Worm (Caenorhabditis elegans): ENCODE results near the gene F56D6.20.

The F56D6.20 gene

DNA sequence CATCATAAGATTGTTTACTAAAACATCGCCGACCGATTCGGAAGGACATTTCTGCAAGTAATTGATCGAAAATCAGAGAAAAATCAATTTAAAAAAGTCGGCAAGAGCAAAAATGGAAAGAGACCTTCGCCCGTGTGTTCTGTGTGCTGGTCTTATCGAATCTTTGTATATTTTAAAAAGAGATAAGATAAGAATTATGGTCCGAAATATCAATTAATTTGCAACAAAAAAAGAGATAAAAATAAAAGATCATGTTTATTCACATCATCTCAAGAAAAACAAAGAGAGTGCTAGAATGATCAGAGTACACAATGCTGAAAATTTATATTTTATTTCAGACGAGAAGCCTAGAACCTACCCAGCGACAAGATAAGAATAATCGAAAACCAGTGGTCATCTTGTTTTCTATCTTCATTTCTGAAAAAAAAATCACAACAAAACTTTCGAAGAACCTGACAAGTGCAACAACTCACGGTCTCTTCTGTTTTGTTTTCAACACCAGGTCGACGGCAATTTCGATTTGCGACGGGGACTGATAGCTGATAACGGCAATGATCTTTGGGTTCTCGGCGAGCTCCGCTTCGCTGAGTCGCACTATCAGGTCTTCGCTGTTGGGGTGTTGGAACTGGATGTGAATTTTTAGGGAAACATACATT, 34.3 kb upstream of the F56D6.20 start, which contains the start of gene F37C4.6:
Gene F37C4.6, minus strand, starts transcription at position 51 of the 656 bp plus-strand sequence.
- no peak for TF ChIP-seq tab-1 (GFP tag; IDR thresholded peaks at IDR 0.05)
- TF ChIP-seq ztf-29 (GFP tag; IDR thresholded peaks at IDR 0.05) = no peak

DNA sequence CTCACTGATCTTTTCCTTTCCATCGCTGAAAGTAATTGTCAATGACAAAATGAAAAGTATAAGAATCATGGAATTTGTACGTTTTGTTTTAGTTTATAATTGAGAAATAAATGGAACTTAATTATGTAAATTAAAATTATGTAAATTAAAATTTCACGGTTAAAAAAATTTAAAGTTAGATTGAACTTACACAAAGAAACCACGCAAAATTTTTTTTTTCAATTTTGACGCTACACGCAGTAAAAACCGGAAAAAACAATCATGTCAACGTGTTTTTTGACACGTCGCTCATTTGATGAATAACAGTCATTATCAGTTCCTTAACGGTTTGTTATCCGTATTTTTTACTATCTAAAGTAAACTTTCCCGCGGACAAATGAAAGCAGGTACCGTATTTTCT, 31.6 kb upstream of the F56D6.20 start, which contains the start of the genes F37C4.8 and oac-23:
Gene F37C4.8, minus strand, starts transcription at position 101 of the 400 bp plus-strand sequence.
Gene oac-23, plus strand, starts transcription at position 323 of the 400 bp plus-strand sequence.
- TF ChIP-seq med-1 (GFP tag; optimal IDR thresholded peaks at IDR 0.05; ENCODE audit: insufficient read depth) (no peak), T22C8.4 (GFP tag; IDR thresholded peaks at IDR 0.05) (no peak), ztf-23 (GFP tag; IDR thresholded peaks at IDR 0.05) (no peak), tab-1 (GFP tag; IDR thresholded peaks at IDR 0.05) (no peak), flt-1 (GFP tag; IDR thresholded peaks at IDR 0.05) (no peak), ztf-29 (GFP tag; IDR thresholded peaks at IDR 0.05) (no peak), cog-1 (tag; optimal IDR thresholded peaks at IDR 0.05) (no peak), ref-1 (GFP tag; conservative IDR thresholded peaks at IDR 0.05) (no peak), klf-2 (GFP tag; conservative IDR thresholded peaks at IDR 0.05) (no peak)

DNA sequence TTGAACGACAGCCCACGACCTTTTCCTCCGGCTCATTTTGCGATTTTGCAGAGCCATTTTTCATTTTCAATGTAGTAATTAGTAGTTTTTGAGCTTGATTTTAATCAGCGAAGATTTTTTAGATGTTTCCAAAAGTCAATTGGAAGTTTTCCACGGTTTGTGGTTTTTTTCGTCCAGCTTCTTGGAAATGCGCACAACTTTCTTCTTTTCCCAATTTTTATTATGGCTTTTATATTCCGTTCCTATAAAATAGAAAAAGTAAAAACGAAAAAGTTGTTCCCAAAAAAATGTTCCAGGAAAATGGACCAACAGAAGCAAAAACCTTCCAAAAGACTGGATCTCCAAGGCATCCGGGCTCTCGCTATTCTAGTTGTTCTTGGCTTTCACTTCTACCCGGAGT, 27.3 kb upstream of the F56D6.20 start, which contains the start of gene oac-22:
Gene oac-22, plus strand, starts transcription at position 301 of the 400 bp plus-strand sequence.
- TF ChIP-seq tab-1 (GFP tag; IDR thresholded peaks at IDR 0.05) (no peak), ztf-29 (GFP tag; IDR thresholded peaks at IDR 0.05) (no peak), med-1 (GFP tag; optimal IDR thresholded peaks at IDR 0.05; ENCODE audit: insufficient read depth) (no peak), ztf-23 (GFP tag; IDR thresholded peaks at IDR 0.05) (no peak), ref-1 (GFP tag; conservative IDR thresholded peaks at IDR 0.05) (no peak), T22C8.4 (GFP tag; IDR thresholded peaks at IDR 0.05) (no peak), flt-1 (GFP tag; IDR thresholded peaks at IDR 0.05) (no peak), cog-1 (tag; optimal IDR thresholded peaks at IDR 0.05) (no peak), klf-2 (GFP tag; conservative IDR thresholded peaks at IDR 0.05) (no peak)

DNA sequence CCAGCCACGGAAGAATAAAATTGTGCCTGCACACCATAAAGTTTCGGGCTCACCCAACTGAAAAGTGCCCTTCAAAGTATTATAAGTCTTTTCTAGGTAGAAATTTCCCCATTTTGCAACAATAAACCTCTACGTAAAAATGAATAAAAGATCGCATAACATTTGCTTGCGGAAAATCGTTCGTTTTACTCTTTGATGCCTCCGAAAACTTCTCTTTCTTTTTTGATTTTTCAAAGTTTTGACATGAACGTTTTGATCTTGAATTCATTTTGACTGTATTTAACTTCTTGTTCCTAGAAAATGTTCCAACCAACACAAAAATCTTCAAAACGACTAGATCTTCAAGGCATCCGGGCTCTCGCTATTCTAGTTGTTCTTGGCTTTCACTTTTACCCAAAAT, 23.7 kb upstream of the F56D6.20 start, which contains the start of gene oac-21:
Gene oac-21, plus strand, starts transcription at position 301 of the 400 bp plus-strand sequence.
- TF ChIP-seq klf-2 (GFP tag; conservative IDR thresholded peaks at IDR 0.05) (no peak), T22C8.4 (GFP tag; IDR thresholded peaks at IDR 0.05) (no peak), tab-1 (GFP tag; IDR thresholded peaks at IDR 0.05) (no peak), flt-1 (GFP tag; IDR thresholded peaks at IDR 0.05) (no peak), ztf-23 (GFP tag; IDR thresholded peaks at IDR 0.05) (no peak)

DNA sequence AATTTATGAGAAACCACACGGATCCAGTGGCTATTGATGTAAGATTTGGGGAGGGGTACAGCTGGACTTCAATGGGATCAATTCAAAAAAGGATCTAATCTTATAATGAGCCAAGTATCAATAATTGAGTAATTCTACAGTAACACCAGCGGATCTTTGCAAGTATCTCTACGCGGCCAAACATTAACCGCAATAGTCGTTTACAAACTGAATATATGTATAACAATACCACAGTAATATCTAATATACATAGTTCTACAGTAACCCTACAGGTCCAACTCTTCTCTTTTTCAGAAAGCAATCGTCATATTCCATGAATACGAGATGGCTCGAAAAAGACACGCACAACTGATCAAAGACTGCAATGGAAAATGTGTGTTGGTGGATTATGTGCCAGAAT, 20.7 kb upstream of the F56D6.20 start, which contains the start of gene F56D6.9:
Gene F56D6.9, plus strand, starts transcription at position 301 of the 400 bp plus-strand sequence.
- TF ChIP-seq ztf-29 (GFP tag; IDR thresholded peaks at IDR 0.05) = no peak
- no peak for TF ChIP-seq flt-1 (GFP tag; IDR thresholded peaks at IDR 0.05)
- no peak for TF ChIP-seq ztf-23 (GFP tag; IDR thresholded peaks at IDR 0.05)
- no peak for TF ChIP-seq cog-1 (tag; optimal IDR thresholded peaks at IDR 0.05)
- TF ChIP-seq ref-1 (GFP tag; conservative IDR thresholded peaks at IDR 0.05) = no peak
- no peak for TF ChIP-seq tab-1 (GFP tag; IDR thresholded peaks at IDR 0.05)
- TF ChIP-seq med-1 (GFP tag; optimal IDR thresholded peaks at IDR 0.05; ENCODE audit: insufficient read depth) = no peak
- no peak for TF ChIP-seq T22C8.4 (GFP tag; IDR thresholded peaks at IDR 0.05)
- no peak for TF ChIP-seq klf-2 (GFP tag; conservative IDR thresholded peaks at IDR 0.05)

DNA sequence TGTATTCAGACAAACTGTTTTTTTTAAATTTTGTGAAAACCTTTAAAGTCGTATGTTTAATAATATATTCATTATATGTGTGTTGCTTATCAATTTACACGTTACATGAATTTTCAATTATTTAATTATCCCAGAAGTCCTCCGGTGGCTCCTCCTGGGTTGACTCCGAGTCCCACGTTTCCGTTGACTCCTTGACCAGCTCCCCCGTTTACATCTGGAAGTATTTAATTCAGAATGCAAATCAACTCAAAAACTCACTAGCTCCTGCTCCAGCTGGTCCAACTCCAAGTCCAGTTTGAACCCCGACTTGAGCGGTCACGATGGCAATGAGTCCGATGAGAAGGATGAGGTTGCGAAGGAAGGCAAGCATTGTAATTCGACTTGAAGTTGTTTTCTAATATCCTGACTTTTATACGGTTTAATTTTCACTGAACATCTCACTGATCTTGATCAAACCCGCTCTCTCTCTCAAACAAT, 18.7 kb upstream of the F56D6.20 start, which contains the start of gene F56D6.8:
Gene F56D6.8, minus strand, starts transcription at position 427 of the 477 bp plus-strand sequence.
- no peak for TF ChIP-seq cog-1 (tag; optimal IDR thresholded peaks at IDR 0.05)
- no peak for TF ChIP-seq ref-1 (GFP tag; conservative IDR thresholded peaks at IDR 0.05)
- no peak for TF ChIP-seq ztf-23 (GFP tag; IDR thresholded peaks at IDR 0.05)
- TF ChIP-seq klf-2 (GFP tag; conservative IDR thresholded peaks at IDR 0.05) = no peak
- TF ChIP-seq flt-1 (GFP tag; IDR thresholded peaks at IDR 0.05) = no peak
- no peak for TF ChIP-seq T22C8.4 (GFP tag; IDR thresholded peaks at IDR 0.05)
- no peak for TF ChIP-seq ztf-29 (GFP tag; IDR thresholded peaks at IDR 0.05)
- TF ChIP-seq tab-1 (GFP tag; IDR thresholded peaks at IDR 0.05) = no peak
- no peak for TF ChIP-seq med-1 (GFP tag; optimal IDR thresholded peaks at IDR 0.05; ENCODE audit: insufficient read depth)

DNA sequence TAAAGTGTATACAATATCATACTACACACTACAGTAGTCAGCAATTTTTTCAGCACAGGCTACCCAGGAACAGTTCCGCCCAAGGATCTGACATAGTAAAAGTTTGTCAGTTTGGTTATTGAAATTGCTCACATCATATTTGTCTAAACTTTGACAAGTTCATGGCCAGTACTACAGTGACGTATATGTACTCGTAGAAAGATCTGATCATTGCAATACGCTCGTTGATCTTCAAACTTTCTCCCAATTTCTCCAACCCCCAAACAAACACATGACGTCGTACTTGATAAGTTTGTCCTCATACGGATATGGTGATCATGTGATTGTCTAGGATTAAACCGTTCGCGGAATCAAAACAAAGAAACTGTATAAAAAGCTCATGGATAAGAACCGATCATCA, 17.9 kb upstream of the F56D6.20 start, which contains the start of gene dct-8:
Gene dct-8, plus strand, starts transcription at position 301 of the 400 bp plus-strand sequence.
- TF ChIP-seq med-1 (GFP tag; optimal IDR thresholded peaks at IDR 0.05; ENCODE audit: insufficient read depth) = no peak
- TF ChIP-seq ztf-29 (GFP tag; IDR thresholded peaks at IDR 0.05) = no peak
- TF ChIP-seq ref-1 (GFP tag; conservative IDR thresholded peaks at IDR 0.05) = no peak
- TF ChIP-seq tab-1 (GFP tag; IDR thresholded peaks at IDR 0.05) = no peak
- no peak for TF ChIP-seq flt-1 (GFP tag; IDR thresholded peaks at IDR 0.05)
- TF ChIP-seq klf-2 (GFP tag; conservative IDR thresholded peaks at IDR 0.05) = no peak
- no peak for TF ChIP-seq ztf-23 (GFP tag; IDR thresholded peaks at IDR 0.05)
- no peak for TF ChIP-seq cog-1 (tag; optimal IDR thresholded peaks at IDR 0.05)
- TF ChIP-seq T22C8.4 (GFP tag; IDR thresholded peaks at IDR 0.05) = no peak

DNA sequence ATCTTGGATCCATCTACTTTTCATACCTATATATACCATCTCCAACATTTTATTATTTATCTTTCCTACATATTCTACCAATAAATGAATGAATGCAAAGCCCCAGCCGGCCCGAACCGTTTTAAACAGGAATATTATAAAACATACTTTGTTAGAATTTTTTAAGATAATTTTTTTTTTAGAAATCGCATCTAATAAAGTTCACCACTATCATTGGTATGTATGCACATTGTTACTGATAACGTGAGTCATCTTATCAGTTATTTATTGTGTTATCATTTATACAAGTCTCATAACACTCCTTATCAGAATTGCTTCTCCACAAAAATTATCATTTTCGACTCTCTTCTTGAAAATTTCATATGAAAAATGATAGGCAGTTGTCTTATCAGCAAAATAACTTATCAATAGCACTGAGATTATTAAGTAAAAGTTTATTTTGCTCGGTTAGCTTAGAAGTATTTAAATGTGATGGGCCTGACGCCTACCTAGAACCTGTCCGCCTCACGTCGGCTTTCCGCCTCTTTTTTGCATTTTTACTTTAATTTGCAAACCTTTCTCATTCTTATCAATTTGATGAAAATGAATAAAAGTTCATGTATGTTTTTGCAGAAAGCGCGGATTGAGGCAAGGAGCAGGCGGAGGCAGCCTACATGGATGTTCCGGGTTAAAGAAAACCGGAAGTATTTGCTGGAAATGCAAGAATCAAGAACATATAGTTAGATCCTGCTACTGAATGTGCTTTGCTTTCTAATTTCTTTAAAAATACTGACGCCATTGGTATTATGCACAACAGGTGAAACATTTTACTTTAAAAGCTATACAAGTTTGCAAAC, 12.8 kb upstream of the F56D6.20 start, which contains the start of gene srz-62:
Gene srz-62, plus strand, starts transcription at position 786 of the 836 bp plus-strand sequence.
- TF ChIP-seq T22C8.4 (GFP tag; IDR thresholded peaks at IDR 0.05) (no peak), ztf-29 (GFP tag; IDR thresholded peaks at IDR 0.05) (no peak)

DNA sequence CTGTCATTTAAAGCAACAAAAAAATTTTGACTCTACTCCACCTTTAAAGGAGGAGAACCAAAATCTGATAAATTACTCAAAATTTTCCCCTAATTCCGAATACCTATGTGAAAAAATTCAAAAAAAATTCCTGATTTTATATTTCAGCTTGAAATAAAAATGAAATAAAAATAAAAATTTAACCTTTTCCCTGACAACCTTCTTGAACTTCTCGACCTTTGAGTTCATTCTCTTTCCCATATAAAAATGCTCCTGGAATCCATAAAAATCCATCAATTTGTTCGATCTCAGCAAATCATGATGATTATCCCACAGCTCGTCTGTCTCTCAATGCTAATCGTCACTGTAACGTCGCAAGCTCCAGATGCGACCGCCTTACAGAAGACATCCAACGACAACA, 9.7 kb upstream of the F56D6.20 start, which contains the start of gene F56D6.6:
Gene F56D6.6, plus strand, starts transcription at position 301 of the 400 bp plus-strand sequence.
- TF ChIP-seq med-1 (GFP tag; optimal IDR thresholded peaks at IDR 0.05; ENCODE audit: insufficient read depth) (no peak), T22C8.4 (GFP tag; IDR thresholded peaks at IDR 0.05) (no peak), tab-1 (GFP tag; IDR thresholded peaks at IDR 0.05) (no peak), cog-1 (tag; optimal IDR thresholded peaks at IDR 0.05) (no peak), ztf-23 (GFP tag; IDR thresholded peaks at IDR 0.05) (no peak), klf-2 (GFP tag; conservative IDR thresholded peaks at IDR 0.05) (no peak), flt-1 (GFP tag; IDR thresholded peaks at IDR 0.05) (no peak), ztf-29 (GFP tag; IDR thresholded peaks at IDR 0.05) (no peak), ref-1 (GFP tag; conservative IDR thresholded peaks at IDR 0.05) (no peak)

All from whole organism, midembryonic.